Worm (Caenorhabditis elegans): Measurements from ENCODE around the gene Y54F10BM.22.

Gene Y54F10BM.22

ce11 chrIII:2240471-2240870, 40.2 kb upstream of the Y54F10BM.22 start, which contains the start of gene srz-56:
Gene srz-56, plus strand, starts transcription at chrIII:2240771.
- TF ChIP-seq unc-120 (tag; optimal IDR thresholded peaks at IDR 0.05; ENCODE audit: poor library complexity, severe bottlenecking) (no peak), lin-13 (tag; optimal IDR thresholded peaks at IDR 0.05) (no peak), flh-1 (GFP tag; optimal IDR thresholded peaks at IDR 0.05) (no peak), nhr-28 (tag; optimal IDR thresholded peaks at IDR 0.05) (no peak), ztf-11 (tag; optimal IDR thresholded peaks at IDR 0.05) (no peak), zip-8 (tag; optimal IDR thresholded peaks at IDR 0.05) (no peak), tbx-8 (GFP tag; optimal IDR thresholded peaks at IDR 0.05) (no peak), ham-2 (GFP tag; optimal IDR thresholded peaks at IDR 0.05) (no peak), ceh-43 (GFP tag; optimal IDR thresholded peaks at IDR 0.05) (no peak), ceh-39 (tag; optimal IDR thresholded peaks at IDR 0.05) (no peak), mab-5 (tag; optimal IDR thresholded peaks at IDR 0.05) (no peak), blmp-1 (tag; optimal IDR thresholded peaks at IDR 0.05) (no peak), lin-32 (GFP tag; optimal IDR thresholded peaks at IDR 0.05) (no peak), M03D4.4 (tag; optimal IDR thresholded peaks at IDR 0.05) (no peak)

ce11 chrIII:2243617-2244016, 37.1 kb upstream of the Y54F10BM.22 start:
- TF ChIP-seq sem-2 (GFP tag; optimal IDR thresholded peaks at IDR 0.05), result no peak
- TF ChIP-seq blmp-1 (tag; optimal IDR thresholded peaks at IDR 0.05), result no peak
- TF ChIP-seq sptf-1 (tag; optimal IDR thresholded peaks at IDR 0.05), result no peak
- no peak for TF ChIP-seq nhr-76 (tag; optimal IDR thresholded peaks at IDR 0.05)
- TF ChIP-seq mab-5 (tag; optimal IDR thresholded peaks at IDR 0.05), result no peak
- no peak for TF ChIP-seq cnd-1 (tag; optimal IDR thresholded peaks at IDR 0.05)
- TF ChIP-seq lin-13 (tag; optimal IDR thresholded peaks at IDR 0.05), result no peak
- TF ChIP-seq lin-32 (GFP tag; optimal IDR thresholded peaks at IDR 0.05), result no peak
- no peak for TF ChIP-seq ces-1 (GFP tag; optimal IDR thresholded peaks at IDR 0.05)

ce11 chrIII:2245727-2246126, 35.0 kb upstream of the Y54F10BM.22 start, which contains the start of gene srd-67:
Gene srd-67, minus strand, starts transcription at chrIII:2245827.
- no peak for TF ChIP-seq ces-1 (GFP tag; optimal IDR thresholded peaks at IDR 0.05)
- no peak for TF ChIP-seq bed-3 (GFP tag; optimal IDR thresholded peaks at IDR 0.05)
- TF ChIP-seq snpc-4 (tag; optimal IDR thresholded peaks at IDR 0.05), result no peak
- no peak for TF ChIP-seq blmp-1 (tag; optimal IDR thresholded peaks at IDR 0.05)
- TF ChIP-seq nhr-12 (tag; optimal IDR thresholded peaks at IDR 0.05), result no peak
- TF ChIP-seq ztf-11 (tag; optimal IDR thresholded peaks at IDR 0.05), result no peak
- TF ChIP-seq elt-1 (tag; optimal IDR thresholded peaks at IDR 0.05; ENCODE audit: borderline replicate concordance, insufficient read depth), result no peak
- TF ChIP-seq mep-1 (tag; optimal IDR thresholded peaks at IDR 0.05), result no peak
- TF ChIP-seq nhr-237 (tag; optimal IDR thresholded peaks at IDR 0.05), result no peak
- no peak for TF ChIP-seq pha-4 (tag; optimal IDR thresholded peaks at IDR 0.05)
- no peak for TF ChIP-seq ceh-39 (tag; optimal IDR thresholded peaks at IDR 0.05)
- no peak for TF ChIP-seq cnd-1 (tag; optimal IDR thresholded peaks at IDR 0.05)
- no peak for TF ChIP-seq nhr-76 (tag; optimal IDR thresholded peaks at IDR 0.05)
- no peak for TF ChIP-seq tbx-8 (GFP tag; optimal IDR thresholded peaks at IDR 0.05)
- no peak for TF ChIP-seq unc-62 (GFP tag; optimal IDR thresholded peaks at IDR 0.05)
- TF ChIP-seq mab-5 (tag; optimal IDR thresholded peaks at IDR 0.05), result no peak
- no peak for TF ChIP-seq ceh-43 (GFP tag; optimal IDR thresholded peaks at IDR 0.05)
- no peak for TF ChIP-seq mls-2 (tag; optimal IDR thresholded peaks at IDR 0.05)
- no peak for TF ChIP-seq sem-2 (GFP tag; optimal IDR thresholded peaks at IDR 0.05)

- TF ChIP-seq ceh-43 (GFP tag; optimal IDR thresholded peaks at IDR 0.05) (no peak), tbx-8 (GFP tag; optimal IDR thresholded peaks at IDR 0.05) (no peak), ceh-83 (GFP tag; optimal IDR thresholded peaks at IDR 0.05) (no peak), mep-1 (tag; optimal IDR thresholded peaks at IDR 0.05) (no peak), drap-1 (GFP tag; optimal IDR thresholded peaks at IDR 0.05) (no peak), sem-2 (GFP tag; optimal IDR thresholded peaks at IDR 0.05) (no peak), ceh-39 (tag; optimal IDR thresholded peaks at IDR 0.05) (no peak), bed-3 (GFP tag; optimal IDR thresholded peaks at IDR 0.05) (no peak), mab-5 (tag; optimal IDR thresholded peaks at IDR 0.05) (no peak), unc-62 (GFP tag; optimal IDR thresholded peaks at IDR 0.05) (no peak), flh-1 (GFP tag; optimal IDR thresholded peaks at IDR 0.05) (no peak), ztf-11 (tag; optimal IDR thresholded peaks at IDR 0.05) (no peak), hlh-1 (tag; optimal IDR thresholded peaks at IDR 0.05) (no peak), blmp-1 (tag; optimal IDR thresholded peaks at IDR 0.05) (no peak), elt-1 (tag; optimal IDR thresholded peaks at IDR 0.05; ENCODE audit: borderline replicate concordance, insufficient read depth) (no peak), ham-2 (GFP tag; optimal IDR thresholded peaks at IDR 0.05) (no peak)
Observed at ce11 chrIII:2251348-2251747, 29.4 kb upstream of the Y54F10BM.22 start, which contains the start of gene fbxa-7. Gene fbxa-7, minus strand, starts transcription at chrIII:2251448.

Measured in whole organism, mixed stage, embryonic.